Worm (Caenorhabditis elegans): Measurements from ENCODE around the gene F41F3.9.

DNA sequence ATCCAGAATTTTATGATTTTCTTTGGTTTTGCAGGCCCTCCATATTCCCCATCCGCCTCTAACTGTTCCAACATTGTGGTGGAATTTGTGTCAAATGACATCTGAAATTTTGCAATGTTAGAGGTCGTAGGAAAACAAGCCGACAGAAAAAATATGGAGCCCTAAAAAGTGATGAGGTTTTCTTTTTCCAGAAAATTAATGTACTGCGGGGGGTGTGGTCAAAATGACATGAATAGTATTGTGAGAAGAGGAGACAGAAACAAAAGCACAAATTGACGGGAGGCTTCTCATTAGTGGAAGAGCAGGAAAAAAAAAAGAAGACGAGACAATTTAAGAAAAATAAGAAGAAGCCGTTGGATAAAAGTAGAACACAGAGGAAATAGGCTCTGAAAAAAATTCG, 44.9 kb downstream of the F41F3.9 start, which contains the start of gene ZC266.1:
- TF ChIP-seq elt-2 (tag; optimal IDR thresholded peaks at IDR 0.05): no peak
- TF ChIP-seq nhr-25 (tag; optimal IDR thresholded peaks at IDR 0.05): no peak
- TF ChIP-seq ama-1 (optimal IDR thresholded peaks at IDR 0.05): no peak
- TF ChIP-seq elt-3 (tag; optimal IDR thresholded peaks at IDR 0.05): no peak
- TF ChIP-seq lin-39 (tag; optimal IDR thresholded peaks at IDR 0.05): no peak
- TF ChIP-seq snpc-4 (tag; optimal IDR thresholded peaks at IDR 0.05): no peak
- no peak for TF ChIP-seq ztf-11 (tag; optimal IDR thresholded peaks at IDR 0.05)
- no peak for TF ChIP-seq nhr-28 (tag; optimal IDR thresholded peaks at IDR 0.05)

Measured in whole organism, L3 larva.